Worm (Caenorhabditis elegans) whole organism, L3 larva: ENCODE measurements around the gene B0304.2.

Experiments used
- daf-12 ChIP-seq: fragments of 150-350 bp; optimal IDR thresholded peaks from 2 replicates; lab custom pipeline; 2014; ENCODE audit warnings: missing biosample characterization, missing genetic modification reagents, missing genetic modification characterization
- lin-15B ChIP-seq: fragments of 150-350 bp; optimal IDR thresholded peaks from 2 replicates; lab custom pipeline; 2014; ENCODE audit warnings: missing biosample characterization, missing genetic modification characterization
- nhr-12 ChIP-seq: fragments of 150-350 bp; optimal IDR thresholded peaks from 2 replicates; lab custom pipeline; 2014; ENCODE audit warnings: missing biosample characterization, missing genetic modification characterization
- unc-39 ChIP-seq: sonication (generic microtip); optimal IDR thresholded peaks from 4 replicates; lab custom pipeline; 2017; ENCODE audit warnings: missing biosample characterization, missing genetic modification characterization
- ztf-11 ChIP-seq: fragments of 150-350 bp; optimal IDR thresholded peaks from 2 replicates; lab custom pipeline; 2014; ENCODE audit warnings: missing biosample characterization, missing genetic modification characterization
- ztf-4 ChIP-seq: fragments of 150-350 bp; optimal IDR thresholded peaks from 2 replicates; lab custom pipeline; 2014; ENCODE audit warnings: missing biosample characterization, missing genetic modification characterization

- TF ChIP-seq ztf-4 (tag; lab: Kevin White, UChicago) (no peak), ztf-11 (tag; lab: Kevin White, UChicago) (no peak), nhr-12 (tag; lab: Kevin White, UChicago) (no peak), daf-12 (no peak), lin-15B (no peak), unc-39 (tag; lab: Kevin White, UChicago) (no peak)
Observed at ce11 chrII:4560068-4560467, 36.6 kb downstream of the B0304.2 start, which contains the start of gene M03A1.8.
